Worm (Caenorhabditis elegans) whole organism, L3 larva: ENCODE data around the gene nyn-1.

Experiments used
- R02D3.7 ChIP-seq: fragments of 150-350 bp; optimal IDR thresholded peaks from 2 replicates; lab custom pipeline; 2014; ENCODE audit warnings: missing biosample characterization, missing genetic modification characterization
- ZK546.5 ChIP-seq: sonication (generic microtip); optimal IDR thresholded peaks from 2 replicates; lab custom pipeline; 2017; ENCODE audit warnings: missing biosample characterization, missing genetic modification characterization
- aly-2 ChIP-seq: fragments of 150-350 bp; optimal IDR thresholded peaks from 2 replicates; lab custom pipeline; 2014; ENCODE audit warnings: missing biosample characterization, missing genetic modification characterization
- ama-1 ChIP-seq: fragments of 150-350 bp; optimal IDR thresholded peaks from 2 replicates; lab custom pipeline; 2018
- ceh-16 ChIP-seq: sonication (generic microtip); optimal IDR thresholded peaks from 2 replicates; lab custom pipeline; 2017; ENCODE audit warnings: missing biosample characterization, missing genetic modification characterization
- ceh-28 ChIP-seq: fragments of 150-350 bp; optimal IDR thresholded peaks from 2 replicates; lab custom pipeline; 2014; ENCODE audit warnings: missing biosample characterization, missing genetic modification reagents, missing genetic modification characterization
- ceh-82 ChIP-seq: fragments of 150-350 bp; optimal IDR thresholded peaks from 2 replicates; lab custom pipeline; 2014; ENCODE audit warnings: missing biosample characterization, missing genetic modification characterization
- ceh-9 ChIP-seq: sonication (generic microtip); optimal IDR thresholded peaks from 2 replicates; lab custom pipeline; 2018; ENCODE audit warnings: missing biosample characterization, missing genetic modification characterization
- daf-12 ChIP-seq: fragments of 150-350 bp; optimal IDR thresholded peaks from 2 replicates; lab custom pipeline; 2014; ENCODE audit warnings: missing biosample characterization, missing genetic modification reagents, missing genetic modification characterization
- egl-27 ChIP-seq: sonication (generic microtip); optimal IDR thresholded peaks from 4 replicates; lab custom pipeline; 2017; ENCODE audit warnings: missing biosample characterization, missing genetic modification reagents, missing genetic modification characterization
- egl-5 ChIP-seq: fragments of 150-350 bp; optimal IDR thresholded peaks from 2 replicates; lab custom pipeline; 2017; ENCODE audit warnings: missing biosample characterization, missing genetic modification reagents, missing genetic modification characterization, inconsistent platforms
- elt-1 ChIP-seq: fragments of 150-350 bp; optimal IDR thresholded peaks from 2 replicates; lab custom pipeline; 2014; ENCODE audit warnings: missing biosample characterization, missing genetic modification characterization
- elt-2 ChIP-seq: sonication (generic microtip); optimal IDR thresholded peaks from 2 replicates; lab custom pipeline; 2016; ENCODE audit warnings: missing genetic modification reagents, mild to moderate bottlenecking, missing genetic modification characterization, missing compliant biosample characterization
- elt-3 ChIP-seq, 3 experiments: fragments of 150-350 bp in 1 of 3; sonication (generic microtip) in 2 of 3; optimal IDR thresholded peaks; 2 replicates in 2 of 3; 4 replicates in 1 of 3; lab custom pipeline; 2014 to 2017; ENCODE audit warnings: missing biosample characterization in 3 of 3, missing genetic modification characterization in 3 of 3
- eor-1 ChIP-seq, 2 experiments: fragments of 150-350 bp; optimal IDR thresholded peaks; 2 replicates each; lab custom pipeline; 2014 to 2018; ENCODE audit warnings: missing biosample characterization in 2 of 2, missing genetic modification characterization in 2 of 2
- fkh-10 ChIP-seq: sonication (generic microtip); optimal IDR thresholded peaks from 2 replicates; lab custom pipeline; 2017; ENCODE audit warnings: missing biosample characterization, missing genetic modification reagents, missing genetic modification characterization
- fkh-2 ChIP-seq: fragments of 150-350 bp; optimal IDR thresholded peaks from 2 replicates; lab custom pipeline; 2014; ENCODE audit warnings: missing biosample characterization, missing genetic modification reagents, missing genetic modification characterization
- fos-1 ChIP-seq: fragments of 150-350 bp; optimal IDR thresholded peaks from 2 replicates; lab custom pipeline; 2014; ENCODE audit warnings: missing biosample characterization, missing genetic modification characterization
- hmg-11 ChIP-seq: sonication (generic microtip); optimal IDR thresholded peaks from 2 replicates; lab custom pipeline; 2016; ENCODE audit warnings: missing genetic modification characterization, missing compliant biosample characterization
- jun-1 ChIP-seq: fragments of 150-350 bp; optimal IDR thresholded peaks from 2 replicates; lab custom pipeline; 2014; ENCODE audit warnings: missing biosample characterization, missing genetic modification reagents, missing genetic modification characterization
- lin-15B ChIP-seq: fragments of 150-350 bp; optimal IDR thresholded peaks from 2 replicates; lab custom pipeline; 2014; ENCODE audit warnings: missing biosample characterization, missing genetic modification characterization
- lin-39 ChIP-seq: fragments of 150-350 bp; optimal IDR thresholded peaks from 2 replicates; lab custom pipeline; 2018; ENCODE audit warnings: missing biosample characterization, missing genetic modification reagents, missing genetic modification characterization
- lsy-12 ChIP-seq: sonication (generic microtip); optimal IDR thresholded peaks from 2 replicates; lab custom pipeline; 2016; ENCODE audit warnings: mild to moderate bottlenecking, missing genetic modification characterization, missing compliant biosample characterization
- mdl-1 ChIP-seq: fragments of 150-350 bp; optimal IDR thresholded peaks from 2 replicates; lab custom pipeline; 2014; ENCODE audit warnings: missing biosample characterization, missing genetic modification characterization
- mml-1 ChIP-seq: fragments of 150-350 bp; sonication (generic microtip); optimal IDR thresholded peaks from 3 replicates; lab custom pipeline; 2014; ENCODE audit warnings: missing biosample characterization, missing genetic modification characterization
- nfya-1 ChIP-seq: sonication (generic microtip); optimal IDR thresholded peaks from 2 replicates; lab custom pipeline; 2017; ENCODE audit warnings: missing genetic modification characterization, mild to moderate bottlenecking, missing compliant biosample characterization, antibody characterized with exemption, moderate library complexity; ENCODE audit not compliant: insufficient read depth
- nhr-11 ChIP-seq: fragments of 150-350 bp; optimal IDR thresholded peaks from 2 replicates; lab custom pipeline; 2014; ENCODE audit warnings: missing biosample characterization, missing genetic modification characterization
- nhr-12 ChIP-seq: fragments of 150-350 bp; optimal IDR thresholded peaks from 2 replicates; lab custom pipeline; 2014; ENCODE audit warnings: missing biosample characterization, missing genetic modification characterization
- nhr-23 ChIP-seq: fragments of 150-350 bp; optimal IDR thresholded peaks from 2 replicates; lab custom pipeline; 2014; ENCODE audit warnings: missing biosample characterization, missing genetic modification reagents, missing genetic modification characterization
- nhr-237 ChIP-seq: fragments of 150-350 bp; optimal IDR thresholded peaks from 2 replicates; lab custom pipeline; 2014; ENCODE audit warnings: missing biosample characterization, missing genetic modification characterization
- nhr-25 ChIP-seq: sonication (generic microtip); optimal IDR thresholded peaks from 2 replicates; lab custom pipeline; 2017; ENCODE audit warnings: missing biosample characterization, missing genetic modification characterization
- nhr-28 ChIP-seq: fragments of 150-350 bp; optimal IDR thresholded peaks from 2 replicates; lab custom pipeline; 2014; ENCODE audit warnings: missing biosample characterization, missing genetic modification characterization
- nhr-43 ChIP-seq: sonication (generic microtip); optimal IDR thresholded peaks from 2 replicates; lab custom pipeline; 2016; ENCODE audit warnings: mild to moderate bottlenecking, missing genetic modification characterization, missing compliant biosample characterization; ENCODE audit not compliant: poor library complexity, severe bottlenecking
- nhr-67 ChIP-seq: fragments of 150-350 bp; optimal IDR thresholded peaks from 2 replicates; lab custom pipeline; 2014; ENCODE audit warnings: missing biosample characterization, missing genetic modification characterization
- nhr-76 ChIP-seq: fragments of 150-350 bp; sonication (generic microtip); optimal IDR thresholded peaks from 5 replicates; lab custom pipeline; 2014; ENCODE audit warnings: missing biosample characterization, missing genetic modification characterization
- nhr-77 ChIP-seq: fragments of 150-350 bp; optimal IDR thresholded peaks from 2 replicates; lab custom pipeline; 2014; ENCODE audit warnings: missing biosample characterization, missing genetic modification characterization
- pha-4 ChIP-seq: fragments of 150-350 bp; optimal IDR thresholded peaks from 2 replicates; lab custom pipeline; 2014; ENCODE audit warnings: missing biosample characterization, missing genetic modification reagents, missing genetic modification characterization
- pqm-1 ChIP-seq: fragments of 150-350 bp; optimal IDR thresholded peaks from 2 replicates; lab custom pipeline; 2017; ENCODE audit warnings: missing biosample characterization, missing genetic modification characterization, inconsistent platforms
- sea-2 ChIP-seq: fragments of 150-350 bp; sonication (generic microtip); optimal IDR thresholded peaks from 4 replicates; lab custom pipeline; 2014; ENCODE audit warnings: missing biosample characterization, missing genetic modification reagents, missing genetic modification characterization
- skn-1 ChIP-seq: fragments of 150-350 bp; optimal IDR thresholded peaks from 2 replicates; lab custom pipeline; 2014; ENCODE audit warnings: missing biosample characterization, missing genetic modification characterization
- snpc-4 ChIP-seq: fragments of 150-350 bp; optimal IDR thresholded peaks from 2 replicates; lab custom pipeline; 2014; ENCODE audit warnings: missing biosample characterization, missing genetic modification characterization
- tbx-2 ChIP-seq: sonication (generic microtip); optimal IDR thresholded peaks from 2 replicates; lab custom pipeline; 2016; ENCODE audit warnings: mild to moderate bottlenecking, missing genetic modification characterization, missing compliant biosample characterization
- unc-39 ChIP-seq: sonication (generic microtip); optimal IDR thresholded peaks from 4 replicates; lab custom pipeline; 2017; ENCODE audit warnings: missing biosample characterization, missing genetic modification characterization
- unc-62 ChIP-seq: fragments of 150-350 bp; sonication (generic microtip); optimal IDR thresholded peaks from 4 replicates; lab custom pipeline; 2014; ENCODE audit warnings: missing biosample characterization, missing genetic modification reagents, missing genetic modification characterization
- ztf-11 ChIP-seq: fragments of 150-350 bp; optimal IDR thresholded peaks from 2 replicates; lab custom pipeline; 2014; ENCODE audit warnings: missing biosample characterization, missing genetic modification characterization
- ztf-4 ChIP-seq: fragments of 150-350 bp; optimal IDR thresholded peaks from 2 replicates; lab custom pipeline; 2014; ENCODE audit warnings: missing biosample characterization, missing genetic modification characterization

The nyn-1 gene

DNA sequence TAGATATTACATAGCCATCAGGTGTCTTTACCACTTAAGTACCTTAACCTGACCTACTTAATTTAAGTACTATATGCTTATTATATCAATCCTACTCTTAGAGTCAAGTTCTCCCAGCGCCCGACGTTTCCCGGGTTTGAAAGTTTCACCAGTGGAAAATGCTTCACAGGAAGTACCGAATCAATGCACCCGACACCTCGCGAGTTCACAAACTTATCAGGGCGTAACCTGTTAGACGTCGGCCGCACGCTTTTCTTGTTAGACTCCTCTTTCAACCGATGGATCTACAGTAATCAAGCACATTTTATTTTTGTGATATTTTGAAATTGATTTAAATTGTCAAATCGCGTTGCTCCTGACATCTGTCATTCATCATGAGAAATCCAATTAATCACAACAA is 8.5 kb upstream of the nyn-1 start:
- TF ChIP-seq snpc-4 (tag; lab: Kevin White, UChicago): no peak
- TF ChIP-seq sea-2 (GFP tag; lab: Kevin White, UChicago): no peak
- no peak for TF ChIP-seq nhr-76
- TF ChIP-seq nfya-1 (tag; lab: Kevin White, UChicago): no peak
- no peak for TF ChIP-seq nhr-237
- no peak for TF ChIP-seq nhr-12
- no peak for TF ChIP-seq elt-1 (tag; lab: Kevin White, UChicago)
- no peak for TF ChIP-seq nhr-77 (tag; lab: Kevin White, UChicago)
- TF ChIP-seq ztf-4 (tag; lab: Kevin White, UChicago): no peak
- no peak for TF ChIP-seq tbx-2
- TF ChIP-seq ama-1: no peak
- TF ChIP-seq eor-1 (tag; optimal IDR thresholded peaks at IDR 0.05; lab: Kevin White, UChicago): no peak
- no peak for TF ChIP-seq egl-27 (tag; lab: Kevin White, UChicago)
- TF ChIP-seq unc-62 (GFP tag; lab: Kevin White, UChicago): no peak
- no peak for TF ChIP-seq fos-1 (tag; lab: Kevin White, UChicago)
- no peak for TF ChIP-seq fkh-10 (GFP tag; lab: Kevin White, UChicago)
- TF ChIP-seq R02D3.7 (tag; lab: Kevin White, UChicago): no peak

- peak; percentile 48 for TF ChIP-seq elt-1 (tag; lab: Kevin White, UChicago)
- no peak for TF ChIP-seq nhr-25 (tag; lab: Kevin White, UChicago)
- TF ChIP-seq nhr-11 (tag; lab: Kevin White, UChicago): no peak
- peak; percentile 37 for TF ChIP-seq nfya-1 (tag; lab: Kevin White, UChicago)
- no peak for TF ChIP-seq nhr-77 (tag; lab: Kevin White, UChicago)
- TF ChIP-seq nhr-237: no peak
- peak; percentile 7 for TF ChIP-seq hmg-11 (tag; lab: Kevin White, UChicago)
- no peak for TF ChIP-seq elt-2 (tag; lab: Kevin White, UChicago)
- TF ChIP-seq nhr-43: no peak
- no peak for TF ChIP-seq egl-5
- no peak for TF ChIP-seq elt-3 (tag; optimal IDR thresholded peaks at IDR 0.05; lab: Kevin White, UChicago)
- peak; percentile 96 for TF ChIP-seq lin-39 (tag; lab: Kevin White, UChicago)
- no peak for TF ChIP-seq nhr-67
- no peak for TF ChIP-seq fkh-10 (GFP tag; lab: Kevin White, UChicago)
- TF ChIP-seq ztf-11 (tag; lab: Kevin White, UChicago): no peak
- no peak for TF ChIP-seq nhr-28 (tag; lab: Kevin White, UChicago)
- TF ChIP-seq ceh-16 (tag; lab: Kevin White, UChicago): no peak
- no peak for TF ChIP-seq lin-15B (tag; lab: Kevin White, UChicago)
- TF ChIP-seq unc-39 (tag; lab: Kevin White, UChicago): no peak
- TF ChIP-seq skn-1 (tag; lab: Kevin White, UChicago): no peak
- TF ChIP-seq lsy-12 (tag; lab: Kevin White, UChicago): no peak
- no peak for TF ChIP-seq mml-1 (tag; lab: Kevin White, UChicago)
- no peak for TF ChIP-seq ceh-82 (tag; lab: Kevin White, UChicago)
- TF ChIP-seq mdl-1 (tag; lab: Kevin White, UChicago): no peak
- TF ChIP-seq eor-1 (tag; optimal IDR thresholded peaks at IDR 0.05; lab: Kevin White, UChicago): no peak
- no peak for TF ChIP-seq nhr-23
- TF ChIP-seq snpc-4 (tag; lab: Kevin White, UChicago): no peak
- TF ChIP-seq ceh-9 (tag; lab: Kevin White, UChicago): no peak
- peak; percentile 85 for TF ChIP-seq unc-62 (GFP tag; lab: Kevin White, UChicago)
- no peak for TF ChIP-seq jun-1 (tag; lab: Kevin White, UChicago)
- TF ChIP-seq tbx-2: no peak
- no peak for TF ChIP-seq pqm-1 (tag; lab: Kevin White, UChicago)
- no peak for TF ChIP-seq fkh-2 (tag; lab: Kevin White, UChicago)
- no peak for TF ChIP-seq ama-1
- no peak for TF ChIP-seq nhr-12
- TF ChIP-seq sea-2 (GFP tag; lab: Kevin White, UChicago): no peak
- TF ChIP-seq pha-4 (tag; lab: Kevin White, UChicago): no peak
- TF ChIP-seq aly-2: no peak
- no peak for TF ChIP-seq fos-1 (tag; lab: Kevin White, UChicago)
- TF ChIP-seq ZK546.5: no peak
- TF ChIP-seq egl-27 (tag; lab: Kevin White, UChicago): no peak
- TF ChIP-seq ztf-4 (tag; lab: Kevin White, UChicago): no peak
- TF ChIP-seq daf-12 (tag; lab: Kevin White, UChicago): no peak
- TF ChIP-seq ceh-28: no peak
Measured at ce11 chrIV:13694600-13694999, 7.8 kb upstream of the nyn-1 start.
